Worm (Caenorhabditis elegans): ENCODE measurements around the gene K07H8.7.

ce11 chrIV:8254193-8254592, 5.6 kb downstream of the K07H8.7 start:
- TF ChIP-seq ets-5 (GFP tag; IDR thresholded peaks at IDR 0.05) (no peak), blmp-1 (tag; optimal IDR thresholded peaks at IDR 0.05) (no peak), tlp-1 (tag; optimal IDR thresholded peaks at IDR 0.05) (no peak), nhr-77 (tag; optimal IDR thresholded peaks at IDR 0.05) (no peak), nhr-76 (tag; optimal IDR thresholded peaks at IDR 0.05) (no peak), ceh-88 (GFP tag; IDR thresholded peaks at IDR 0.05) (no peak), skn-1 (tag; optimal IDR thresholded peaks at IDR 0.05) (no peak), lin-35 (GFP tag; optimal IDR thresholded peaks at IDR 0.05) (no peak)
